Worm (Caenorhabditis elegans) whole organism, dauer: ENCODE data around the gene Y46C8AL.11.
"Not testable (repeated sequence)": the region's sequence is repeated elsewhere in the genome, so short reads cannot be mapped to it uniquely, and the experiment has no call there.

ENCODE experiments used
- unc-62 ChIP-seq: sonication (generic microtip); optimal IDR thresholded peaks from 2 replicates; lab custom pipeline; 2017; ENCODE audit warnings: missing biosample characterization, missing genetic modification reagents, missing genetic modification characterization

Gene Y46C8AL.11

DNA sequence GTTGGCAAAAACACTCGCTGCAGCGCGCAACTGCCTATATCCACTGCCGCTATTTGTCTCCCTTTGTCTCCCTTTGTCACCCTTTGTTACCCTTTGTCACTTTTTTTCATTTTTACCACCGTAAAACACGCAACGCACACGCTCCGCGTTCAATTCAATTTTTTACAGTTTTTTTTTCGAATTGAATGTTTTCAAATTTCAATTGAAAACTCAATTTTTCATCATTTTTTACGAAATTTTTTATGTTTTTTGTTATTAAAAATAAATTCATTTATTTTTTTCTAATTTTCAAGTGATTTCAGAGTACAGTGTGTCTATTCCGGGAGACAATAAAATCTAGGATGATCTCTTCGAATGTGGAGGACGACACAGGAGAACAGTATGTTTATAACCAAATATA lies at the start of gene Y46C8AL.11:
Gene Y46C8AL.11 (plus strand): TSS at position 301 of the 400 bp plus-strand sequence.
- TF ChIP-seq unc-62: no peak

DNA sequence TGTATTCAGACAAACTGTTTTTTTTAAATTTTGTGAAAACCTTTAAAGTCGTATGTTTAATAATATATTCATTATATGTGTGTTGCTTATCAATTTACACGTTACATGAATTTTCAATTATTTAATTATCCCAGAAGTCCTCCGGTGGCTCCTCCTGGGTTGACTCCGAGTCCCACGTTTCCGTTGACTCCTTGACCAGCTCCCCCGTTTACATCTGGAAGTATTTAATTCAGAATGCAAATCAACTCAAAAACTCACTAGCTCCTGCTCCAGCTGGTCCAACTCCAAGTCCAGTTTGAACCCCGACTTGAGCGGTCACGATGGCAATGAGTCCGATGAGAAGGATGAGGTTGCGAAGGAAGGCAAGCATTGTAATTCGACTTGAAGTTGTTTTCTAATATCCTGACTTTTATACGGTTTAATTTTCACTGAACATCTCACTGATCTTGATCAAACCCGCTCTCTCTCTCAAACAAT lies 49.1 kb upstream of the Y46C8AL.11 start, which contains the start of gene F56D6.8:
Gene F56D6.8 (minus strand): TSS at position 427 of the 477 bp plus-strand sequence.
- TF ChIP-seq unc-62: no peak

DNA sequence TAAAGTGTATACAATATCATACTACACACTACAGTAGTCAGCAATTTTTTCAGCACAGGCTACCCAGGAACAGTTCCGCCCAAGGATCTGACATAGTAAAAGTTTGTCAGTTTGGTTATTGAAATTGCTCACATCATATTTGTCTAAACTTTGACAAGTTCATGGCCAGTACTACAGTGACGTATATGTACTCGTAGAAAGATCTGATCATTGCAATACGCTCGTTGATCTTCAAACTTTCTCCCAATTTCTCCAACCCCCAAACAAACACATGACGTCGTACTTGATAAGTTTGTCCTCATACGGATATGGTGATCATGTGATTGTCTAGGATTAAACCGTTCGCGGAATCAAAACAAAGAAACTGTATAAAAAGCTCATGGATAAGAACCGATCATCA lies 48.3 kb upstream of the Y46C8AL.11 start, which contains the start of gene dct-8:
Gene dct-8 (plus strand): TSS at position 301 of the 400 bp plus-strand sequence.
- TF ChIP-seq unc-62: no peak

ce11 chrIV:3899719-3900554 lies 43.2 kb upstream of the Y46C8AL.11 start, which contains the start of gene srz-62:
srz-62 (plus strand) TSS chrIV:3900504.
- no peak for TF ChIP-seq unc-62

DNA sequence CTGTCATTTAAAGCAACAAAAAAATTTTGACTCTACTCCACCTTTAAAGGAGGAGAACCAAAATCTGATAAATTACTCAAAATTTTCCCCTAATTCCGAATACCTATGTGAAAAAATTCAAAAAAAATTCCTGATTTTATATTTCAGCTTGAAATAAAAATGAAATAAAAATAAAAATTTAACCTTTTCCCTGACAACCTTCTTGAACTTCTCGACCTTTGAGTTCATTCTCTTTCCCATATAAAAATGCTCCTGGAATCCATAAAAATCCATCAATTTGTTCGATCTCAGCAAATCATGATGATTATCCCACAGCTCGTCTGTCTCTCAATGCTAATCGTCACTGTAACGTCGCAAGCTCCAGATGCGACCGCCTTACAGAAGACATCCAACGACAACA lies 40.1 kb upstream of the Y46C8AL.11 start, which contains the start of gene F56D6.6:
Gene F56D6.6 (plus strand): TSS at position 301 of the 400 bp plus-strand sequence.
- TF ChIP-seq unc-62: no peak

DNA sequence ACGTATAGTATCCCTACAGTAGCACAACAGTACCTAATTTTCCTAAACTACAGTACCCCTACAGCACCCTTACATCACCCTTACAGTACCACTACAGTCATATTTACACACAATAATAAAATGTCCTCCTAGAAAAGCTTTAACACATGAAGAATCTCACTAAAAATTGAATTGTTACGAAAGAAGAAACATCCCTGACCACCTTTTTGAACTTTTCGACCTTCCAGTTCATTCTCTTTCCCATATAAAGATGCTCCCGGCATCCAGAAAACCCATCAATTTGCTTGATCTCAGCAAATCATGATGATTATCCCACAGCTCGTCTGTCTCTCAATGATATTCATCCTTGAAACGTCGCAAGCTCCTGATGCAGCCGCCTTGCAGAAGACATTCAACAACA lies 38.5 kb upstream of the Y46C8AL.11 start, which contains the start of gene F56D6.21:
Gene F56D6.21 (plus strand): TSS at position 301 of the 400 bp plus-strand sequence.
- TF ChIP-seq unc-62: no peak

- no peak for TF ChIP-seq unc-62
These were observed 36.7 kb upstream of the Y46C8AL.11 start, which contains the start of gene F56D6.11 for ce11 chrIV:3906393-3906792. F56D6.11 (minus strand) TSS chrIV:3906493.

DNA sequence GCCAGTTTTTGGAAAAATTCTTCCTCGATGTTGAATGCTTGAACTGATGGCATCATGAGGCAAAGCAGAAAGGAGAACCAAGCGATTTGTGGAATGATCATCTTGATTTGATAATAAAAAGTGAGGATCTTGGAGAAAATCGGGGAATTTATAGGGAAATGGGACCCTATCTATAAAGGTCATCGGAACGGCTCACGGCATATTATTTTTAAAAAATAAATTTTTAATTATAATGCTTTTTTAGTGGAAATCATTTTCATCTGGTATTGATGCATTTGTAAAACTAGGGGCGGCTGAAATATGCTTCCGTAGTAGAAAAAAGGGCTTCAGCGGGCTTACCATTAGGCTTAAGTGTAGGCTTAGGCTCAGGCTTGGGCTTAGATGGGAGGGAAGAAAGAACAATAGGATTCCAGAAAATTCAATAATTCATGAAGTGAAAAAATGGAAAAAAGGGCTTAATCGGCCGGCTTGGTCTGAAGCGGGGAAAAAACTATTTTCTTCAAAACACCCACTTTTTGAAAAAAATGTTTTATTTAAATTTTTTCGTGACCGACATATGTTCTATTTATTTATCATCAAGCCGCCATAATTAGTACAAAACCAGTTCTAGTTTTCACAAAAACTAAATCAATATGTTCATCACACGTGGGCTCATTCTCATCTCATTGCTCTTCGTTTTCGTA lies 35.5 kb upstream of the Y46C8AL.11 start, which contains the start of the genes F56D6.22 and F56D6.12:
Gene F56D6.22 (minus strand): TSS at position 101 of the 683 bp plus-strand sequence.
Gene F56D6.12 (plus strand): TSS at position 633 of the 683 bp plus-strand sequence.
- TF ChIP-seq unc-62: no peak

DNA sequence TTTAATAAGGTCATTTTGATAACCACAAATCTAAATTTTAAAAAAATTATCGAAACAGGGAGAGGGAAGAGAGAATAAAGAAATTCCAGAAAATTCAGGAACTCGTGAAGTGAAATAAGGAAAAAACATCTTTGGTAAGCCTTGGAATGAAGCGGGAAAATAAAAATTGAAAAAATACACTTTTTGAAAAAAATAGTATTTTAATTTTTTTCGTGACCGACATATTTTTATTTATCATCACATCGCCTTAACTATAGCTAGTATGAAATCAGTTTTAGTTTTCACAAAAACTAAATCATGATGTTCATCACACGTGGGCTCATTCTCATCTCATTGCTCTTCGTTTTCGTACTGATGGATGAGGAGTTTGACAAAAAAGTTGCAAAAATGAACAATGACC lies 34.0 kb upstream of the Y46C8AL.11 start, which contains the start of gene F56D6.13:
Gene F56D6.13 (plus strand): TSS at position 301 of the 400 bp plus-strand sequence.
- TF ChIP-seq unc-62: no peak

- not testable (repeated sequence) for TF ChIP-seq unc-62
These were observed 31.3 kb upstream of the Y46C8AL.11 start, which contains the start of gene F56D6.18 for ce11 chrIV:3911848-3912247. F56D6.18 (minus strand) TSS chrIV:3911948.

ce11 chrIV:3912598-3912997 lies 30.5 kb upstream of the Y46C8AL.11 start, which contains the start of gene F56D6.20:
F56D6.20 (plus strand) TSS chrIV:3912898.
- TF ChIP-seq unc-62: no peak

DNA sequence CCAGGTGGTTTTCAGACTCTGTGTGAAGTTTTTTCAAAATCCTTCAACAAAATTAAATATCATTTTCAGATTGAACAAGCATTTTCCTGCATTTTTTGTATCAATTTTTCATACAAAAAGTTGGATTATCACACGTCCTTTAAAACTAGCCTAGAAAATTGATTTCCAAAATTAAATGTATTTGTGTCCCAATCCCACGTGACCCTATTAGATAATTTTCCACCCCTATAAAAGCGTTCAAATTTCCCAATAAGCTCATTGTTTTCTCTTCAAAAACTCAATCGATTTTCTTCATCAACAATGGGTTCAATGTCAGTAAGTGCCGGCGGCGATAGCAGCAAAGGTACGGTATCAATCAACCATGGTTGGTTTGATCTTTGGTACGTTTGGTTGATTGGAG lies 28.6 kb upstream of the Y46C8AL.11 start, which contains the start of gene F56D6.19:
Gene F56D6.19 (plus strand): TSS at position 301 of the 400 bp plus-strand sequence.
- no peak for TF ChIP-seq unc-62

DNA sequence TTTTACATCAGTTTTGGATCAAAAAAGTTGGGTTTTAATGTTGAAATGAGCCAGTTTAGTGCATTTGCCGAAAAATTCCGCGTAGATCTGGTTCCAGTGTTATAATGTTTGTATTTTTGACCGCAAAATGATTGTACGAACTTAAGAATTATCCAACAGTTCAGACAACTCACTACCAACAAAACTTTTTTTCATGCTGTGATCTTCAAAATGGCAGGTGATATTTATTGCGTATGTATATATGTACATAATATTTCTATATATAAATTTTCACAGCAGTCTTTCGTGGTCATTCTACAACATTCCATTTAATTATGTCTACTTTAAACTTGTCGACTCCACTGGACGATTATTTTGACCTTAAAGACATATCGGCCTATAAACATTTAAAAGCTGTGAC lies 27.8 kb upstream of the Y46C8AL.11 start, which contains the start of gene srz-20:
Gene srz-20 (plus strand): TSS at position 301 of the 400 bp plus-strand sequence.
- no peak for TF ChIP-seq unc-62

ce11 chrIV:3917405-3917804 lies 25.7 kb upstream of the Y46C8AL.11 start, which contains the start of gene F56D6.14:
F56D6.14 (plus strand) TSS chrIV:3917705.
- TF ChIP-seq unc-62: no peak

DNA sequence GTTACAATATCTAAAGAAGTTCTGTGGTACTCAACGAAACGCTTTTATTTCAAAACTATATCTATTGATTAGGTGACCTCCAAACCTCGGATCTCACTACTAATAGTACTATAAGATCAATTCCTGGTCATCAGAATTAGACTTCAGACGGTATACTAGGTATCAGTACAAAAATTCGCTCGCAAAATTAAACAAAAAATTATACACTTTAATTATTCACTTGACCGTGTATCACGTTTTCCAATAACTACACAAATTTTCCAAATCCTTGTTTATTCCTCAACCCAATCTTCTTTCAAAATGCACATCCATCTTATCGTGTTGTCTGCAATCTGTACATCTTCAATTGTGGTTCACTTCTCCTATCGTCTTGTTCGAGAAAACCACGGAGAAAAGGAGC lies 24.9 kb upstream of the Y46C8AL.11 start, which contains the start of gene F56D6.23:
Gene F56D6.23 (plus strand): TSS at position 301 of the 400 bp plus-strand sequence.
- TF ChIP-seq unc-62: no peak

DNA sequence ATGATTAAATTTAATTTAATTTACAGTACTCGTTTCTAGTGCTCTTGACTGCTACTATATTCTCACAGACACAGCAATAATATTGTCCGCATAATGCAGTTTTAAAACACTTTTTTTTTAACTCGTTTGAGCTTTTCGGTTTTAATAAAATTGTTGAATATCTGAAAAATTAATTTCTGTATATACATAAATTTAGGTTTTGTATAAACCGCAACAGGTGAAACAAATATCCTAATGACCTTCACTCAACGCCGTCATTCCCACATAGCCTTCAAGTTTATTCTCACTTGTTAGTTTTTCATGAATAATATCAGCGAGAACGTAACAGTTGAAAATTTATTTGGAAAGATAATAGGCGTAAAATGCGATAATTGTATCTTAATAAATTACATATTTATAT lies 23.6 kb upstream of the Y46C8AL.11 start, which contains the start of gene srz-19:
Gene srz-19 (plus strand): TSS at position 301 of the 400 bp plus-strand sequence.
- no peak for TF ChIP-seq unc-62
